Worm (Caenorhabditis elegans): Measurements from ENCODE around the gene rnh-1.0.

Gene rnh-1.0

DNA sequence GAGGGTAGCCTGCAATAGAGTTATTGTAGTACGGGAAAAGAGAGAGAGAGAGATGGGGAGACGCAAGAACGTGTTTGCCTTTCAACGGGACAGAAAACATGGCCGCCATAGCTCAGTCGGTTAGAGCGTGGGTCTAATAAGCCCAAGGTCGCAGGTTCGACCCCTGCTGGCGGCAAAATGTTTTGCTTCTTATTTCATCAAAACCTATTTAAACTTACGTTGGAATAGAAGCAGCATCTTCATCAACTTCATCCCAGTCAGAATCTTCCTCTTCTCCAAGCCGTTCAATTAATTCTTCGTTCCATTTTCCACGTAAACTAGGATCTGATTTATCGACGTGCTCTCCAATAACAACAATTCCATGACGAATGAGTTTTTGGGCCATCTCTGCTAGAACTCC lies 37.5 kb downstream of the rnh-1.0 start (continued):
- TF ChIP-seq ceh-34 (tag; optimal IDR thresholded peaks at IDR 0.05) = peak; percentile 91
- TF ChIP-seq nhr-11 (tag; optimal IDR thresholded peaks at IDR 0.05) = no peak
- TF ChIP-seq sox-2 (GFP tag; IDR thresholded peaks at IDR 0.05) = peak; percentile 54
- peak; percentile 88 for TF ChIP-seq eyg-1 (tag; optimal IDR thresholded peaks at IDR 0.05)
- peak; percentile 77 for TF ChIP-seq T23F11.4 (GFP tag; optimal IDR thresholded peaks at IDR 0.05)
- TF ChIP-seq Y22D7AL.16 (tag; optimal IDR thresholded peaks at IDR 0.05) = peak; percentile 85
- peak; percentile 7 for TF ChIP-seq tbx-7 (tag; optimal IDR thresholded peaks at IDR 0.05)
- TF ChIP-seq dve-1 (tag; optimal IDR thresholded peaks at IDR 0.05) = peak; percentile 83
- peak; percentile 73 for TF ChIP-seq zip-5 (tag; optimal IDR thresholded peaks at IDR 0.05)
- peak; percentile 34 for TF ChIP-seq pros-1 (tag; optimal IDR thresholded peaks at IDR 0.05)
- peak; percentile 79 for TF ChIP-seq hlh-13 (GFP tag; optimal IDR thresholded peaks at IDR 0.05)
- TF ChIP-seq ceh-6 (GFP tag; optimal IDR thresholded peaks at IDR 0.05) = peak; percentile 90
- peak; percentile 77 for TF ChIP-seq ceh-14 (tag; optimal IDR thresholded peaks at IDR 0.05)
- TF ChIP-seq ceh-2 (tag; optimal IDR thresholded peaks at IDR 0.05) = peak; percentile 86
- no peak for TF ChIP-seq pha-4 (tag; optimal IDR thresholded peaks at IDR 0.05)
- TF ChIP-seq unc-86 (tag; optimal IDR thresholded peaks at IDR 0.05) = peak; percentile 89
- peak; percentile 90 for TF ChIP-seq ref-2 (tag; optimal IDR thresholded peaks at IDR 0.05)
- TF ChIP-seq C08G9.2 (tag; optimal IDR thresholded peaks at IDR 0.05) = peak; percentile 86
- no peak for TF ChIP-seq ets-4 (tag; optimal IDR thresholded peaks at IDR 0.05)
- TF ChIP-seq fkh-6 (tag; optimal IDR thresholded peaks at IDR 0.05) = peak; percentile 84

DNA sequence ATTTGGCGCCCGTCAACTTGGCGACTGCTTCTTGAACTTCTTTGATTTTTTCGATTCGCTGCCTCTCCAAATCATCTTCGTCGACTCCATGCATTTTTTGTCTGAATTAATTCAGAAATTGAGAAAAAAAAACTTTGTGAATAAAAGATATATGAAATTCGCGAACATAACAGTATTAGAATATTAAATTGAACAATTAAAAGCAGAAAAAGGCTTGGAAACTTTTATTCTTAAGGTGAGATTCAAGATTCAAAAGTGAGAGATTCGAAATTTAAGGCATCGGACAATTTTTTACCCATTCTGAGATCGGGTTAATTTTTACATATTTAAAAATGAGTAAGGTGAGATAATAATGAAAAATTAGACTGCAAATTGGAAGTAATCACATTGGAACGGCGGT lies 38.8 kb downstream of the rnh-1.0 start, which contains the start of gene F33G12.3:
F33G12.3 (minus strand) TSS at position 101 of the 400 bp plus-strand sequence.
- no peak for TF ChIP-seq dmd-4 (tag; optimal IDR thresholded peaks at IDR 0.05; ENCODE audit: borderline replicate concordance)
- TF ChIP-seq C08G9.2 (tag; optimal IDR thresholded peaks at IDR 0.05) = no peak
- TF ChIP-seq hlh-8 (tag; optimal IDR thresholded peaks at IDR 0.05) = no peak
- no peak for TF ChIP-seq ceh-9 (tag; optimal IDR thresholded peaks at IDR 0.05)
- TF ChIP-seq T23F11.4 (GFP tag; optimal IDR thresholded peaks at IDR 0.05) = no peak
- TF ChIP-seq ceh-18 (tag; optimal IDR thresholded peaks at IDR 0.05) = no peak
- TF ChIP-seq ceh-24 (tag; optimal IDR thresholded peaks at IDR 0.05) = no peak
- no peak for TF ChIP-seq gmeb-2 (tag; optimal IDR thresholded peaks at IDR 0.05)
- TF ChIP-seq ceh-19 (GFP tag; optimal IDR thresholded peaks at IDR 0.05) = no peak
- no peak for TF ChIP-seq ceh-48 (tag; optimal IDR thresholded peaks at IDR 0.05)
- no peak for TF ChIP-seq dve-1 (tag; optimal IDR thresholded peaks at IDR 0.05)
- TF ChIP-seq pag-3 (tag; optimal IDR thresholded peaks at IDR 0.05; ENCODE audit: borderline replicate concordance) = no peak
- TF ChIP-seq syd-9 (tag; optimal IDR thresholded peaks at IDR 0.05) = no peak

- TF ChIP-seq dve-1 (tag; optimal IDR thresholded peaks at IDR 0.05) (no peak), fkh-10 (GFP tag; optimal IDR thresholded peaks at IDR 0.05) (no peak), ttx-3 (tag; optimal IDR thresholded peaks at IDR 0.05) (no peak), ceh-19 (GFP tag; optimal IDR thresholded peaks at IDR 0.05) (no peak), ceh-48 (tag; optimal IDR thresholded peaks at IDR 0.05) (no peak), gmeb-2 (tag; optimal IDR thresholded peaks at IDR 0.05) (no peak), hlh-6 (tag; optimal IDR thresholded peaks at IDR 0.05) (no peak), hlh-13 (GFP tag; optimal IDR thresholded peaks at IDR 0.05) (no peak), T23F11.4 (GFP tag; optimal IDR thresholded peaks at IDR 0.05) (no peak), hlh-15 (tag; optimal IDR thresholded peaks at IDR 0.05) (no peak), ceh-2 (tag; optimal IDR thresholded peaks at IDR 0.05) (no peak)
Observed at ce11 chrII:5036128-5036527, 41.0 kb downstream of the rnh-1.0 start, which contains the start of gene lrr-1. Gene lrr-1 (minus strand): TSS chrII:5036439.

DNA sequence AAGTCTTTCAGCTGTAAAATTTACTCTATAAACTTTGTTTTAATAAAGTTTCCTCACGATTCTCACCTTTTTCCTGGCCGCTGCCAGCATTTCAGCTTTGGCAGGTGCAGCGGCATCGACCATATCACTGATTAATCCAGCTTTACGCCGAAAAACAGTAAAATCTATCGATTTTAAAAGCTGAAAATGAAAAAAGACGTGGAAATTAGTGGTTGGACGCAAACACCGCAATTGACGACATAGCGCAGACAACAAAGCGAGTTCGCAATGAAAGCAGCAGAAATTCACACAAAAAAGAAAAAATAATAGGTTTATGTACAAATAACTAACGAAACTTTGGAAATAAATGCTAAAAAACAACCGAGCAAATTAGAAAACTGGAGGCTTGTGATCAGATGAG lies 44.8 kb downstream of the rnh-1.0 start, which contains the start of gene golg-2:
golg-2 (minus strand) TSS at position 180 of the 400 bp plus-strand sequence.
- TF ChIP-seq elt-2 (tag; optimal IDR thresholded peaks at IDR 0.05) = peak; percentile 45
- no peak for TF ChIP-seq T23F11.4 (GFP tag; optimal IDR thresholded peaks at IDR 0.05)

Measured in whole organism, late embryonic.